Fruit fly (Drosophila melanogaster): ENCODE measurements around the gene CG17780.

The CG17780 gene

DNA sequence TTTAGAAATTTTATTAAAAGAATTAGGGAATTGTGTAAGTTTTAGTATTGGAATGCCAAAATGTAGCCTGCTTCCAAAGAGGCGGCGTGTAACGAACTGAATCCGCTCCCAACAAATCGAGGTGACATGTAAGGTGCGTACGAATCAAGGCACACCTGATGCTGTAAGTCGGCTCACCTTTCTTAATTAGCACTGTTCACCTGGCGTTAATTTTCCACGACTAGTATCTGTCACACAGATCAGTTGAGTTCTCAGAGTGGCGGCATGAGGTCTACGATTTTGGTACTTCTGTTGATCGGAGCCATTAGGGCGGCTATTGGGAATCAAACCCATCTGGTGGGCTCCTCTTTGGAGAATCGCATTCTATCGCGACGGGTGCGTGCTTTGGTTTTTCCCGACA lies 23.3 kb downstream of the CG17780 start, which contains the start of the genes CG5762 and CG33339:
TSS of gene CG5762 (minus strand) at position 101 of the 400 bp plus-strand sequence.
TSS of gene CG33339 (plus strand) at position 265 of the 400 bp plus-strand sequence.
- TF ChIP-seq spab (GFP tag; optimal IDR thresholded peaks at IDR 0.05), result no peak
- no peak for TF ChIP-seq Gug (GFP tag; IDR thresholded peaks at IDR 0.05)
- TF ChIP-seq CG6808 (GFP tag; optimal IDR thresholded peaks at IDR 0.05), result no peak
- TF ChIP-seq CG6163 (GFP tag; IDR thresholded peaks at IDR 0.05), result no peak
- TF ChIP-seq CG8632 (GFP tag; optimal IDR thresholded peaks at IDR 0.05), result no peak
- no peak for TF ChIP-seq Smox (GFP tag; optimal IDR thresholded peaks at IDR 0.05)
- TF ChIP-seq CG8119 (GFP tag; IDR thresholded peaks at IDR 0.05), result no peak
- no peak for TF ChIP-seq CG1621 (tag; optimal IDR thresholded peaks at IDR 0.05)
- no peak for TF ChIP-seq CG16779 (tag; optimal IDR thresholded peaks at IDR 0.05)
- no peak for TF ChIP-seq vri (GFP tag; optimal IDR thresholded peaks at IDR 0.05)
- TF ChIP-seq acj6 (GFP tag; optimal IDR thresholded peaks at IDR 0.05), result no peak
- no peak for TF ChIP-seq Eip75B (GFP tag; optimal IDR thresholded peaks at IDR 0.05)

DNA sequence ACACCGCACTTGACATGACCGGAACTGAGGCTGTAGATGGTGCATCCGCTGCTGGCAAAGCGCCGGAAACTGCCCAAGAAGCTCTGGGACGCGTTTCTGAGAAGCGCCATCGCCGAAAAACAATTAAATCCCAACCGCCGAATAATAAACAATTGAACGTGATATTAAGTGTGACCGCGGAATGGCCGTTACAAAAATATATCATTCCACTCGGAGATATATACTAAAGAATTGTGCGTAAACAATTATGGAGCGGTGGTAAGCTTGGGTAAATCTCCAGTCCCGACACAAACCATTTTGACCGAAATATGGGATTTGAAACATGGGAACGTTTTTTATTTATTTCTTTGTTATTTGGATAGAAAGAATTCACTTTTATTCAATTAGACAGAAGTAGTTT lies 24.9 kb downstream of the CG17780 start, which contains the start of gene CG18528:
TSS of gene CG18528 (minus strand) at position 188 of the 400 bp plus-strand sequence.
- TF ChIP-seq lz (GFP tag; optimal IDR thresholded peaks at IDR 0.05) (no peak), CG3032 (tag; optimal IDR thresholded peaks at IDR 0.05) (no peak), CG15336 (GFP tag; IDR thresholded peaks at IDR 0.05) (no peak), OdsH (GFP tag; optimal IDR thresholded peaks at IDR 0.05) (no peak), Sox14 (GFP tag; optimal IDR thresholded peaks at IDR 0.05) (peak; percentile 97), dac (GFP tag; optimal IDR thresholded peaks at IDR 0.05) (no peak), CG16779 (tag; optimal IDR thresholded peaks at IDR 0.05) (no peak), vri (GFP tag; optimal IDR thresholded peaks at IDR 0.05) (no peak)

DNA sequence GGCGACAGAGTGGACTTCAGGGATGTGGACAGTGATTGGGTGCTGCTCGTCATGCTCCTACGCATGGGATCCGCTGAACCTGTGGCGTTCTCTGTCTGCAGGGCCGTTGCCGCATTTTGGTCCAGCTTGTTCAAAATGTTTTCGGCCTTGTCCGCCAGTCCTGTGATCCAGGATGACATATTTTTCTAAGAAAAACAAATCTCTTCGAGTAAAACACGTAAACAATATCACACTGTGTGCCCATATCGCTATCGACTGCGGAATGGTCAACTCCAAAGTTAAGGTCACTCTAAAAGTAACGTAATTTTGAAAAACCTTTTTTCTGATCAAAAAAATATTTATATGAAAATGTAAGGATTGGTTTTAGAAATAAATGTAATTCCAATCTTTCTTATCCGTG lies 27.2 kb downstream of the CG17780 start, which contains the start of gene Golgin84:
TSS of gene Golgin84 (minus strand) at position 241 of the 400 bp plus-strand sequence.
- no peak for TF ChIP-seq CG11902 (GFP tag; optimal IDR thresholded peaks at IDR 0.05)
- no peak for TF ChIP-seq Sox15 (GFP tag; optimal IDR thresholded peaks at IDR 0.05)
- TF ChIP-seq acj6 (GFP tag; optimal IDR thresholded peaks at IDR 0.05), result no peak
- no peak for TF ChIP-seq CG7368 (GFP tag; optimal IDR thresholded peaks at IDR 0.05)
- TF ChIP-seq CG4318 (GFP tag; optimal IDR thresholded peaks at IDR 0.05), result no peak
- TF ChIP-seq salr (GFP tag; optimal IDR thresholded peaks at IDR 0.05), result no peak
- TF ChIP-seq fd59A (GFP tag; optimal IDR thresholded peaks at IDR 0.05), result no peak
- no peak for TF ChIP-seq dsx (GFP tag; optimal IDR thresholded peaks at IDR 0.05; ENCODE audit: poor library complexity, severe bottlenecking)
- no peak for TF ChIP-seq CG8119 (GFP tag; IDR thresholded peaks at IDR 0.05)
- no peak for TF ChIP-seq esn (GFP tag; optimal IDR thresholded peaks at IDR 0.05)
- no peak for TF ChIP-seq CG1621 (tag; optimal IDR thresholded peaks at IDR 0.05)
- no peak for TF ChIP-seq CG34406 (GFP tag; optimal IDR thresholded peaks at IDR 0.05)
- no peak for TF ChIP-seq fkh (GFP tag; optimal IDR thresholded peaks at IDR 0.05)
- TF ChIP-seq CG11294 (GFP tag; IDR thresholded peaks at IDR 0.05), result no peak

- TF ChIP-seq CG3032 (tag; optimal IDR thresholded peaks at IDR 0.05), result no peak
- no peak for TF ChIP-seq Smox (GFP tag; optimal IDR thresholded peaks at IDR 0.05)
- TF ChIP-seq CG6276 (GFP tag; optimal IDR thresholded peaks at IDR 0.05), result no peak
- no peak for TF ChIP-seq Ets21C (GFP tag; optimal IDR thresholded peaks at IDR 0.05)
- TF ChIP-seq CG6792 (GFP tag; optimal IDR thresholded peaks at IDR 0.05), result no peak
- no peak for TF ChIP-seq CG8319 (GFP tag; optimal IDR thresholded peaks at IDR 0.05)
- TF ChIP-seq CG7368 (GFP tag; optimal IDR thresholded peaks at IDR 0.05), result no peak
- TF ChIP-seq Hr39 (GFP tag; optimal IDR thresholded peaks at IDR 0.05), result no peak
- no peak for TF ChIP-seq Hr4 (GFP tag; optimal IDR thresholded peaks at IDR 0.05)
- TF ChIP-seq Hr38 (GFP tag; optimal IDR thresholded peaks at IDR 0.05), result no peak
- no peak for TF ChIP-seq CG34406 (GFP tag; optimal IDR thresholded peaks at IDR 0.05)
- TF ChIP-seq Blimp-1 (GFP tag; optimal IDR thresholded peaks at IDR 0.05), result no peak
- TF ChIP-seq Sox14 (GFP tag; optimal IDR thresholded peaks at IDR 0.05), result no peak
- TF ChIP-seq fkh (GFP tag; optimal IDR thresholded peaks at IDR 0.05), result no peak
- TF ChIP-seq CG6808 (GFP tag; optimal IDR thresholded peaks at IDR 0.05), result no peak
- TF ChIP-seq eg (GFP tag; IDR thresholded peaks at IDR 0.05), result no peak
- no peak for TF ChIP-seq CG8119 (GFP tag; IDR thresholded peaks at IDR 0.05)
Observed at dm6 chr3R:24353448-24353847, 31.4 kb downstream of the CG17780 start.

Measured in whole organism, prepupa.